Fruit fly (Drosophila melanogaster) whole organism, embryonic: ENCODE data around the gene Hacd1.

Experiments
- ATbp ChIP-seq: fragments of 200-800 bp; sonication (Bioruptor generic); optimal IDR thresholded peaks from 2 replicates; lab custom pipeline; 2017; ENCODE audit warnings: missing biosample characterization, mild to moderate bottlenecking, missing genetic modification characterization, missing genetic modification reagents
- Aef1 ChIP-seq: fragments of 200-800 bp; sonication (Bioruptor generic); IDR thresholded peaks from 3 replicates; pipeline ENCODE4 v1.3.6; 2022; ENCODE audit warnings: missing biosample characterization, missing genetic modification characterization
- CG10959 ChIP-seq: fragments of 200-800 bp; sonication (Bioruptor generic); IDR thresholded peaks from 2 replicates; pipeline ENCODE4 v1.3.6; 2022; ENCODE audit warnings: missing biosample characterization, missing genetic modification characterization
- CG11085 ChIP-seq: fragments of 200-800 bp; sonication (Bioruptor generic); IDR thresholded peaks from 2 replicates; pipeline ENCODE4 v1.3.6; 2022; ENCODE audit warnings: missing biosample characterization, missing genetic modification characterization
- CG11398 ChIP-seq: fragments of 200-800 bp; sonication (Bioruptor generic); optimal IDR thresholded peaks from 2 replicates; lab custom pipeline; 2016; ENCODE audit warnings: missing biosample characterization, missing genetic modification characterization
- CG12659 ChIP-seq: fragments of 200-800 bp; sonication (Bioruptor generic); optimal IDR thresholded peaks from 3 replicates; lab custom pipeline; 2017; ENCODE audit warnings: mild to moderate bottlenecking, missing biosample characterization, missing genetic modification reagents, missing genetic modification characterization
- CG13894 ChIP-seq: fragments of 200-800 bp; sonication (Bioruptor generic); optimal IDR thresholded peaks from 3 replicates; lab custom pipeline; 2018; ENCODE audit warnings: missing biosample characterization, mild to moderate bottlenecking, missing genetic modification characterization, moderate library complexity
- CG15479 ChIP-seq: fragments of 200-800 bp; sonication (Bioruptor generic); optimal IDR thresholded peaks from 3 replicates; lab custom pipeline; 2019; ENCODE audit warnings: missing biosample characterization, mild to moderate bottlenecking, missing genetic modification characterization, moderate library complexity
- CG17829 ChIP-seq: fragments of 200-800 bp; optimal IDR thresholded peaks from 2 replicates; lab custom pipeline; 2019; ENCODE audit warnings: missing biosample characterization, mild to moderate bottlenecking, missing genetic modification characterization, moderate library complexity
- CG3163 ChIP-seq: fragments of 200-800 bp; sonication (Bioruptor generic); optimal IDR thresholded peaks from 3 replicates; lab custom pipeline; 2016; ENCODE audit warnings: missing biosample characterization, missing genetic modification characterization
- CG34376 ChIP-seq: fragments of 200-800 bp; sonication (Bioruptor generic); optimal IDR thresholded peaks from 2 replicates; lab custom pipeline; 2018; ENCODE audit warnings: missing biosample characterization, mild to moderate bottlenecking, missing genetic modification characterization
- CG3847 ChIP-seq: fragments of 200-800 bp; sonication (Bioruptor generic); IDR thresholded peaks from 2 replicates; pipeline ENCODE4 v1.3.6; 2022; ENCODE audit warnings: missing biosample characterization, missing genetic modification characterization
- CG43689 ChIP-seq: fragments of 200-800 bp; sonication (Bioruptor generic); IDR thresholded peaks from 2 replicates; pipeline ENCODE4 v1.3.6; 2022; ENCODE audit warnings: missing biosample characterization, missing genetic modification characterization
- CG6689 ChIP-seq: fragments of 200-800 bp; sonication (Bioruptor generic); IDR thresholded peaks from 2 replicates; pipeline ENCODE4 v1.3.6; 2022; ENCODE audit warnings: missing biosample characterization, missing genetic modification characterization
- CG7745 ChIP-seq: fragments of 200-800 bp; sonication (Bioruptor generic); optimal IDR thresholded peaks from 2 replicates; lab custom pipeline; 2018; ENCODE audit warnings: missing biosample characterization, mild to moderate bottlenecking, missing genetic modification characterization, moderate library complexity
- CG9797 ChIP-seq: fragments of 200-800 bp; sonication (Bioruptor generic); optimal IDR thresholded peaks from 3 replicates; lab custom pipeline; 2018; ENCODE audit warnings: missing biosample characterization, mild to moderate bottlenecking, missing genetic modification characterization
- CTCF ChIP-seq: fragments of 200-800 bp; sonication (Bioruptor generic); optimal IDR thresholded peaks from 2 replicates; lab custom pipeline; 2017; ENCODE audit warnings: missing biosample characterization, mild to moderate bottlenecking, missing genetic modification characterization, moderate library complexity
- Dek ChIP-seq: fragments of 200-800 bp; sonication (Bioruptor generic); optimal IDR thresholded peaks from 3 replicates; lab custom pipeline; 2019; ENCODE audit warnings: missing biosample characterization, mild to moderate bottlenecking, missing genetic modification characterization, moderate library complexity
- Doc2 ChIP-seq: fragments of 200-800 bp; sonication (Bioruptor generic); IDR thresholded peaks from 2 replicates; pipeline ENCODE4 v1.3.6; 2022; ENCODE audit warnings: missing biosample characterization, missing genetic modification characterization
- Drgx ChIP-seq: fragments of 200-800 bp; sonication (Bioruptor generic); IDR thresholded peaks from 2 replicates; pipeline ENCODE4 v1.3.6; 2022; ENCODE audit warnings: missing biosample characterization, missing genetic modification characterization
- HHEX ChIP-seq: fragments of 200-800 bp; sonication (Bioruptor generic); optimal IDR thresholded peaks from 3 replicates; lab custom pipeline; 2017; ENCODE audit warnings: missing biosample characterization, mild to moderate bottlenecking, missing genetic modification characterization, missing genetic modification reagents
- Jarid2 ChIP-seq: fragments of 200-800 bp; sonication (Bioruptor generic); optimal IDR thresholded peaks from 3 replicates; lab custom pipeline; 2017; ENCODE audit warnings: mild to moderate bottlenecking, missing biosample characterization, missing genetic modification reagents, missing genetic modification characterization
- Lhr ChIP-seq: fragments of 200-800 bp; sonication (Bioruptor generic); optimal IDR thresholded peaks from 3 replicates; lab custom pipeline; 2017; ENCODE audit warnings: mild to moderate bottlenecking, missing biosample characterization, missing genetic modification reagents, missing genetic modification characterization
- Lim3 ChIP-seq: fragments of 200-800 bp; sonication (Bioruptor generic); IDR thresholded peaks from 2 replicates; pipeline ENCODE4 v1.3.6; 2022; ENCODE audit warnings: missing biosample characterization, missing genetic modification characterization
- Lpt ChIP-seq: fragments of >200 bp; optimal IDR thresholded peaks from 2 replicates; lab custom pipeline; 2018; ENCODE audit warnings: missing biosample characterization, missing genetic modification characterization
- Max ChIP-seq: fragments of 200-800 bp; sonication (Bioruptor generic); optimal IDR thresholded peaks from 2 replicates; lab custom pipeline; 2016; ENCODE audit warnings: missing biosample characterization, mild to moderate bottlenecking, missing genetic modification characterization
- Myb ChIP-seq: fragments of 200-800 bp; sonication (Bioruptor generic); optimal IDR thresholded peaks from 2 replicates; lab custom pipeline; 2016; ENCODE audit warnings: missing biosample characterization, missing genetic modification characterization
- NFAT ChIP-seq: fragments of 200-800 bp; sonication (Bioruptor generic); IDR thresholded peaks from 2 replicates; pipeline ENCODE4 v1.3.6; 2022; ENCODE audit warnings: missing biosample characterization, missing genetic modification characterization
- Sox102F ChIP-seq: fragments of 200-800 bp; sonication (Bioruptor generic); optimal IDR thresholded peaks from 2 replicates; lab custom pipeline; 2018; ENCODE audit warnings: missing biosample characterization, mild to moderate bottlenecking, missing genetic modification characterization, moderate library complexity
- TFAM ChIP-seq: fragments of 200-800 bp; sonication (Bioruptor generic); optimal IDR thresholded peaks from 2 replicates; lab custom pipeline; 2017; ENCODE audit warnings: missing biosample characterization, missing genetic modification characterization, inconsistent platforms
- ase ChIP-seq: fragments of 200-800 bp; sonication (Bioruptor generic); IDR thresholded peaks from 3 replicates; pipeline ENCODE4 v1.3.6; 2022; ENCODE audit warnings: missing biosample characterization, missing genetic modification characterization
- cad ChIP-seq: fragments of >200 bp; optimal IDR thresholded peaks from 2 replicates; lab custom pipeline; 2017; ENCODE audit warnings: missing biosample characterization, missing genetic modification characterization
- cas ChIP-seq: fragments of 200-800 bp; sonication (Bioruptor generic); IDR thresholded peaks from 2 replicates; pipeline ENCODE4 v1.3.6; 2022; ENCODE audit warnings: missing biosample characterization, missing genetic modification characterization
- corto ChIP-seq: fragments of 200-800 bp; sonication (Bioruptor generic); optimal IDR thresholded peaks from 2 replicates; lab custom pipeline; 2016; ENCODE audit warnings: missing biosample characterization, mild to moderate bottlenecking, missing genetic modification characterization, moderate library complexity
- esg ChIP-seq: fragments of 200-800 bp; sonication (Bioruptor generic); conservative IDR thresholded peaks from 2 replicates; pipeline ENCODE4 v1.3.6; 2022; ENCODE audit warnings: missing biosample characterization, missing genetic modification characterization
- fd3F ChIP-seq: fragments of 200-800 bp; sonication (Bioruptor generic); optimal IDR thresholded peaks from 2 replicates; lab custom pipeline; 2018; ENCODE audit warnings: missing biosample characterization, mild to moderate bottlenecking, missing genetic modification characterization, moderate library complexity
- ftz-f1 ChIP-seq: fragments of 200-800 bp; sonication (Bioruptor generic); optimal IDR thresholded peaks from 2 replicates; lab custom pipeline; 2016; ENCODE audit warnings: missing biosample characterization, missing genetic modification characterization
- fu2 ChIP-seq: fragments of 200-800 bp; sonication (Bioruptor generic); optimal IDR thresholded peaks from 2 replicates; lab custom pipeline; 2016; ENCODE audit warnings: missing biosample characterization, missing genetic modification characterization
- gro ChIP-seq: fragments of 200-800 bp; sonication (Bioruptor generic); optimal IDR thresholded peaks from 2 replicates; lab custom pipeline; 2016; ENCODE audit warnings: missing biosample characterization, missing genetic modification characterization
- hth ChIP-seq: fragments of >200 bp; optimal IDR thresholded peaks from 2 replicates; lab custom pipeline; 2017; ENCODE audit warnings: inconsistent platforms
- inv ChIP-seq: fragments of 200-800 bp; sonication (Bioruptor generic); IDR thresholded peaks from 2 replicates; pipeline ENCODE4 v1.3.6; 2022; ENCODE audit warnings: missing biosample characterization, missing genetic modification characterization; ENCODE audit not compliant: partially characterized antibody
- mld ChIP-seq: fragments of 200-800 bp; sonication (Bioruptor generic); IDR thresholded peaks from 3 replicates; pipeline ENCODE4 v1.3.6; 2022; ENCODE audit warnings: missing biosample characterization, missing genetic modification characterization; ENCODE audit not compliant: partially characterized antibody
- nerfin-1 ChIP-seq: fragments of 200-800 bp; sonication (Bioruptor generic); optimal IDR thresholded peaks from 3 replicates; lab custom pipeline; 2019; ENCODE audit warnings: missing biosample characterization, mild to moderate bottlenecking, missing genetic modification characterization, moderate library complexity
- pho ChIP-seq: fragments of 200-800 bp; sonication (Bioruptor generic); optimal IDR thresholded peaks from 2 replicates; lab custom pipeline; 2016; ENCODE audit warnings: missing biosample characterization, missing genetic modification characterization
- repo ChIP-seq: fragments of 200-800 bp; sonication (Bioruptor generic); optimal IDR thresholded peaks from 2 replicates; lab custom pipeline; 2016; ENCODE audit warnings: missing biosample characterization, missing genetic modification characterization
- row ChIP-seq: fragments of 200-800 bp; sonication (Bioruptor generic); IDR thresholded peaks from 3 replicates; pipeline ENCODE4 v1.3.6; 2022; ENCODE audit warnings: missing biosample characterization, missing genetic modification characterization
- stc ChIP-seq: fragments of 200-800 bp; sonication (Bioruptor generic); IDR thresholded peaks from 2 replicates; pipeline ENCODE4 v1.3.6; 2022; ENCODE audit warnings: missing biosample characterization, missing genetic modification characterization
- vfl ChIP-seq: fragments of 200-800 bp; sonication (Bioruptor generic); optimal IDR thresholded peaks from 2 replicates; lab custom pipeline; 2016; ENCODE audit warnings: missing biosample characterization, missing genetic modification characterization
- zen ChIP-seq: fragments of 200-800 bp; sonication (Bioruptor generic); optimal IDR thresholded peaks from 3 replicates; lab custom pipeline; 2018; ENCODE audit warnings: missing biosample characterization, mild to moderate bottlenecking, missing genetic modification characterization, moderate library complexity
- zfh1 ChIP-seq: fragments of 200-800 bp; sonication (Bioruptor generic); IDR thresholded peaks from 3 replicates; pipeline ENCODE4 v1.3.6; 2022; ENCODE audit warnings: missing biosample characterization, missing genetic modification characterization

Hacd1 gene

dm6 chr2L:12045941-12046855 is 44.1 kb upstream of the Hacd1 start, which contains the start of gene CG6770 (continued):
- TF ChIP-seq corto (GFP tag; lab: Kevin White, UChicago) = peak; percentile 50
- TF ChIP-seq CG15479 (GFP tag; lab: Kevin White, UChicago) = no peak
- peak; percentile 20 for TF ChIP-seq CG11398 (GFP tag; lab: Kevin White, UChicago)
- TF ChIP-seq Sox102F (GFP tag; lab: Kevin White, UChicago) = peak; percentile 79
- no peak for TF ChIP-seq inv (GFP tag; lab: Robert Waterston, UW)
- TF ChIP-seq cad (GFP tag; lab: Kevin White, UChicago) = no peak
- TF ChIP-seq TFAM (GFP tag; lab: Kevin White, UChicago) = no peak
- TF ChIP-seq Lpt (GFP tag; lab: Kevin White, UChicago) = no peak
- TF ChIP-seq CG6689 (GFP tag; lab: Robert Waterston, UW) = peak; percentile 87
- TF ChIP-seq Jarid2 (GFP tag; lab: Kevin White, UChicago) = peak; percentile 76
- peak; percentile 67; the same call in 2 of the 3 replicates for TF ChIP-seq ase (GFP tag; lab: Robert Waterston, UW)
- no peak for TF ChIP-seq Lim3
- TF ChIP-seq Dek (tag; lab: Kevin White, UChicago) = peak; percentile 87
- peak; percentile 63 for TF ChIP-seq vfl (GFP tag; lab: Kevin White, UChicago)
- TF ChIP-seq pho (GFP tag; lab: Kevin White, UChicago) = peak; percentile 45
- TF ChIP-seq Lhr (GFP tag; lab: Kevin White, UChicago) = peak; percentile 32
- peak; percentile 61 for TF ChIP-seq Max (GFP tag; lab: Kevin White, UChicago)
- peak; percentile 14 for TF ChIP-seq Myb (GFP tag; lab: Kevin White, UChicago)
- TF ChIP-seq HHEX (GFP tag; lab: Kevin White, UChicago) = peak; percentile 81
- TF ChIP-seq zen = peak; percentile 27
- peak; percentile 36 for TF ChIP-seq nerfin-1
- peak; percentile 89 for TF ChIP-seq CG12659 (GFP tag; lab: Kevin White, UChicago)
- TF ChIP-seq CG17829 (tag; lab: Kevin White, UChicago) = peak; percentile 70
- TF ChIP-seq fu2 (GFP tag; lab: Kevin White, UChicago) = no peak
- 0 out of 3 replicates have a peak, but pooled peaks have one; percentile 19 for TF ChIP-seq mld (GFP tag; lab: Robert Waterston, UW)
- TF ChIP-seq ftz-f1 (GFP tag; lab: Kevin White, UChicago) = peak; percentile 12
- peak; percentile 60 for TF ChIP-seq cas (GFP tag; lab: Robert Waterston, UW)
- peak; percentile 85 for TF ChIP-seq zfh1 (GFP tag; lab: Robert Waterston, UW)
- TF ChIP-seq Aef1 = peak; percentile 74
- TF ChIP-seq hth (lab: Kevin White, UChicago) = no peak
- no peak for TF ChIP-seq repo
- peak; percentile 84 for TF ChIP-seq fd3F (GFP tag; lab: Kevin White, UChicago)
- peak; percentile 84 for TF ChIP-seq CG34376 (GFP tag; lab: Kevin White, UChicago)
- TF ChIP-seq CG43689 (GFP tag; lab: Robert Waterston, UW) = no peak; the same call in 1 of the 2 replicates
- TF ChIP-seq Doc2 = no peak
- peak; percentile 73 for TF ChIP-seq esg (GFP tag; lab: Robert Waterston, UW)
- 0 out of 2 replicates have a peak, but pooled peaks have one; percentile 13 for TF ChIP-seq CG11085 (GFP tag; lab: Robert Waterston, UW)
- TF ChIP-seq CG7745 = no peak
- peak; percentile 16 for TF ChIP-seq CG3163 (GFP tag; lab: Kevin White, UChicago)
- TF ChIP-seq Drgx = peak; percentile 87
- TF ChIP-seq CG13894 (tag; lab: Kevin White, UChicago) = peak; percentile 92
- TF ChIP-seq CG3847 (GFP tag; lab: Robert Waterston, UW) = peak; percentile 85
- TF ChIP-seq ATbp (GFP tag; lab: Kevin White, UChicago) = peak; percentile 79
- peak; percentile 89 for TF ChIP-seq stc
- no peak for TF ChIP-seq CG10959 (GFP tag; lab: Robert Waterston, UW)
- no peak for TF ChIP-seq CG9797
- peak; percentile 35 for TF ChIP-seq CTCF (GFP tag; lab: Kevin White, UChicago)
- peak; percentile 19 for TF ChIP-seq gro (GFP tag; lab: Kevin White, UChicago)
- TF ChIP-seq NFAT (GFP tag; lab: Robert Waterston, UW) = peak; percentile 81
- peak; percentile 94 for TF ChIP-seq row (GFP tag; lab: Robert Waterston, UW)
